Worm (Caenorhabditis elegans): ENCODE results near the gene D1054.10.

Gene D1054.10

ce11 chrV:10807862-10808327 is 15.2 kb upstream of the D1054.10 start, which contains the start of gene plrg-1 (continued):
- TF ChIP-seq lin-29 (GFP tag; IDR thresholded peaks at IDR 0.05) (peak; percentile 76), nhr-28 (tag; optimal IDR thresholded peaks at IDR 0.05) (peak; percentile 85), jun-1 (tag; optimal IDR thresholded peaks at IDR 0.05) (peak; percentile 43), gei-8 (GFP tag; optimal IDR thresholded peaks at IDR 0.05) (peak; percentile 16)

DNA sequence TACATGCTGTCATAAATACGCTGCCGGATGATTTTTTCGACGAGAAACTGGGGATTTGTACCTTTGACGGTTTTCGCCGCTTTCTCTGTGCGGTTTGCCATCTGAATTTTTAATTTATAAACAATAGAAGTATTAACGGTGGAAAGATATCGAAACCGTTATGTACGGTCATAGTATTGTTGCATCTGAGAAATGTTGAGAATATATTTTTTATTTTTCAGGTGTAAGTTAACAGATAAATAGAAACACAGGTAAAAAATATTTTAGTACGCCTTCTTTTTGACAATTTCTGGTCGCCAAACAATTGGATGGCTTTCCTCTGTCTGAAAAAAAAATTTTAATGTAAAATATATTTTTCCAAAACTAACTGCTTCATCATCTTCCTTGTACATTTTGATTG is 13.3 kb upstream of the D1054.10 start, which contains the start of gene prp-38:
prp-38 (minus strand) TSS at position 101 of the 400 bp plus-strand sequence.
- TF ChIP-seq aha-1 (tag) (peak; percentile 70), lin-38 (GFP tag; IDR thresholded peaks at IDR 0.05) (no peak)

- TF ChIP-seq lim-7 (GFP tag; IDR thresholded peaks at IDR 0.05): no peak
- no peak for TF ChIP-seq F49E8.2 (tag; optimal IDR thresholded peaks at IDR 0.05; ENCODE audit: borderline replicate concordance)
- TF ChIP-seq tag-97 (GFP tag; IDR thresholded peaks at IDR 0.05): no peak
- TF ChIP-seq nhr-76 (tag; optimal IDR thresholded peaks at IDR 0.05): no peak
- TF ChIP-seq snpc-4 (tag; optimal IDR thresholded peaks at IDR 0.05): no peak
- no peak for TF ChIP-seq zip-11 (GFP tag; IDR thresholded peaks at IDR 0.05)
- TF ChIP-seq lin-38 (GFP tag; IDR thresholded peaks at IDR 0.05): no peak
- no peak for TF ChIP-seq mdl-1 (tag; optimal IDR thresholded peaks at IDR 0.05)
- no peak for TF ChIP-seq ceh-28 (tag; optimal IDR thresholded peaks at IDR 0.05)
- no peak for TF ChIP-seq lin-39 (tag; optimal IDR thresholded peaks at IDR 0.05)
- no peak for TF ChIP-seq gei-8 (GFP tag; optimal IDR thresholded peaks at IDR 0.05)
- TF ChIP-seq nhr-48 (tag; optimal IDR thresholded peaks at IDR 0.05): no peak
- TF ChIP-seq nhr-28 (tag; optimal IDR thresholded peaks at IDR 0.05): no peak
- TF ChIP-seq nhr-111 (GFP tag; optimal IDR thresholded peaks at IDR 0.05): no peak
- no peak for TF ChIP-seq ztf-11 (tag; optimal IDR thresholded peaks at IDR 0.05)
- TF ChIP-seq vab-7 (GFP tag; IDR thresholded peaks at IDR 0.05): no peak
- TF ChIP-seq nhr-6 (tag; optimal IDR thresholded peaks at IDR 0.05): no peak
Observed at ce11 chrV:10804374-10804773, 11.7 kb upstream of the D1054.10 start, which contains the start of gene secs-1. TSS of gene secs-1 (minus strand) at chrV:10804474.

DNA sequence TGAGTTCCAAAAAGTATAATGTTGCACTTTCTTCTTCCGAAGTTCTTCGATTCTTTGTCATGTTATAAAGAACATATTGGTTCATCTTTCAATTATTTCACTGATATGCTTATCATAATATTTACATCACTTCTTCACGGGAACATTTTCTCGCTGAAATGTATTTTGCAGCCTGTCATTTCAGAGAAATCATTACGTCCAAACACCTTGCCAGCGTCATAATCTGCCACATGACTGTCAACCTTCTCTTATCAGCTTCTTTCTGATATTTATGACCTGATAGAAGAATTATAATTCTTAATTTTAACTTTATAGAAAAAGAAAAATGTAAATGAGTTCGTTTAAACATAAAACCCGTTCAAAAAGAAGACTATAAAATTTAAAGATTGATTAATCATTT is 9.4 kb upstream of the D1054.10 start:
- TF ChIP-seq dve-1 (tag; optimal IDR thresholded peaks at IDR 0.05; ENCODE audit: insufficient read depth) (peak; percentile 96), lsy-2 (tag; optimal IDR thresholded peaks at IDR 0.05) (no peak), lir-3 (tag; optimal IDR thresholded peaks at IDR 0.05) (no peak), lin-38 (GFP tag; IDR thresholded peaks at IDR 0.05) (no peak), nhr-6 (tag; optimal IDR thresholded peaks at IDR 0.05) (no peak), F26F4.8 (GFP tag; conservative IDR thresholded peaks at IDR 0.05) (no peak), unc-130 (GFP tag; optimal IDR thresholded peaks at IDR 0.05) (no peak), nhr-102 (tag; optimal IDR thresholded peaks at IDR 0.05) (peak; percentile 88), snpc-4 (tag; optimal IDR thresholded peaks at IDR 0.05) (no peak), F10B5.3 (tag; optimal IDR thresholded peaks at IDR 0.05) (no peak), fos-1 (tag; optimal IDR thresholded peaks at IDR 0.05) (no peak), zag-1 (tag; optimal IDR thresholded peaks at IDR 0.05) (no peak), nhr-76 (tag; optimal IDR thresholded peaks at IDR 0.05) (no peak), mep-1 (tag; optimal IDR thresholded peaks at IDR 0.05) (peak; percentile 33), duxl-1 (tag; optimal IDR thresholded peaks at IDR 0.05; ENCODE audit: poor library complexity) (no peak), mes-2 (tag; optimal IDR thresholded peaks at IDR 0.05; ENCODE audit: poor library complexity, severe bottlenecking) (no peak), zfp-3 (GFP tag; conservative IDR thresholded peaks at IDR 0.05) (no peak), dmd-6 (GFP tag; IDR thresholded peaks at IDR 0.05) (peak; percentile 99), cey-2 (tag; optimal IDR thresholded peaks at IDR 0.05; ENCODE audit: borderline replicate concordance, insufficient read depth) (no peak), zfp-2 (tag; optimal IDR thresholded peaks at IDR 0.05) (no peak), tag-97 (GFP tag; IDR thresholded peaks at IDR 0.05) (no peak), dmd-9 (GFP tag; IDR thresholded peaks at IDR 0.05) (no peak), ceh-28 (tag; optimal IDR thresholded peaks at IDR 0.05) (no peak), mdt-29 (GFP tag; IDR thresholded peaks at IDR 0.05) (0 out of 2 replicates have a peak, but pooled peaks have one; percentile 31), skn-1 (tag; optimal IDR thresholded peaks at IDR 0.05) (no peak), nhr-77 (tag; optimal IDR thresholded peaks at IDR 0.05) (peak; percentile 70), snpc-1.2 (GFP tag; IDR thresholded peaks at IDR 0.05) (no peak), ztf-11 (tag; optimal IDR thresholded peaks at IDR 0.05) (no peak), gei-8 (GFP tag; optimal IDR thresholded peaks at IDR 0.05) (no peak), nhr-10 (tag; optimal IDR thresholded peaks at IDR 0.05) (no peak), ceh-20 (GFP tag; IDR thresholded peaks at IDR 0.05) (peak; percentile 69; the same call in 1 of the 2 replicates), vab-7 (GFP tag; IDR thresholded peaks at IDR 0.05) (no peak), pha-4 (GFP tag; IDR thresholded peaks at IDR 0.05) (no peak), pha-4 (tag; optimal IDR thresholded peaks at IDR 0.05) (no peak)

All from whole organism, L4 larva.